Fruit fly (Drosophila melanogaster) whole organism, prepupa: ENCODE measurements around the gene CCAP-R.

Experiments
- Blimp-1 ChIP-seq: fragments of 200-800 bp; sonication (Bioruptor generic); optimal IDR thresholded peaks from 3 replicates; lab custom pipeline; 2017; ENCODE audit warnings: missing biosample characterization, missing genetic modification characterization, mild to moderate bottlenecking, moderate library complexity, missing genetic modification reagents
- CG10631 ChIP-seq: fragments of 200-800 bp; sonication (Bioruptor generic); optimal IDR thresholded peaks from 2 replicates; lab custom pipeline; 2016; ENCODE audit warnings: missing biosample characterization, missing genetic modification characterization
- CG10669 ChIP-seq: fragments of 200-800 bp; sonication (Bioruptor generic); optimal IDR thresholded peaks from 3 replicates; lab custom pipeline; 2018; ENCODE audit warnings: missing biosample characterization, mild to moderate bottlenecking, missing genetic modification characterization, moderate library complexity
- CG11294 ChIP-seq: fragments of 200-800 bp; sonication (Bioruptor generic); IDR thresholded peaks from 2 replicates; pipeline ENCODE4 v1.3.6; 2022; ENCODE audit warnings: missing biosample characterization, missing genetic modification characterization
- CG11762 ChIP-seq: fragments of 200-800 bp; sonication (Bioruptor generic); optimal IDR thresholded peaks from 3 replicates; lab custom pipeline; 2016; ENCODE audit warnings: missing biosample characterization, missing genetic modification characterization; ENCODE audit not compliant: insufficient read depth
- CG15336 ChIP-seq: fragments of 200-800 bp; sonication (Bioruptor generic); IDR thresholded peaks from 2 replicates; pipeline ENCODE4 v1.3.6; 2022; ENCODE audit warnings: missing biosample characterization, missing genetic modification characterization
- CG1621 ChIP-seq: fragments of 200-800 bp; sonication (Bioruptor generic); optimal IDR thresholded peaks from 3 replicates; lab custom pipeline; 2018; ENCODE audit warnings: missing biosample characterization, mild to moderate bottlenecking, missing genetic modification characterization
- CG16779 ChIP-seq: fragments of 200-800 bp; sonication (Bioruptor generic); optimal IDR thresholded peaks from 3 replicates; lab custom pipeline; 2017; ENCODE audit warnings: missing biosample characterization, mild to moderate bottlenecking, missing genetic modification characterization
- CG3032 ChIP-seq: fragments of 200-800 bp; optimal IDR thresholded peaks from 2 replicates; lab custom pipeline; 2019; ENCODE audit warnings: missing biosample characterization, mild to moderate bottlenecking, missing genetic modification characterization, moderate library complexity
- CG31627 ChIP-seq: fragments of 200-800 bp; sonication (Bioruptor generic); optimal IDR thresholded peaks from 3 replicates; lab custom pipeline; 2016; ENCODE audit warnings: missing biosample characterization, missing genetic modification characterization
- CG3919 ChIP-seq: fragments of 200-800 bp; sonication (Bioruptor generic); optimal IDR thresholded peaks from 3 replicates; lab custom pipeline; 2016; ENCODE audit warnings: missing biosample characterization, missing genetic modification characterization
- CG4318 ChIP-seq: fragments of 200-800 bp; sonication (Bioruptor generic); optimal IDR thresholded peaks from 3 replicates; lab custom pipeline; 2017; ENCODE audit warnings: missing biosample characterization, mild to moderate bottlenecking, missing genetic modification characterization
- CG6163 ChIP-seq: fragments of 200-800 bp; sonication (Bioruptor generic); IDR thresholded peaks from 3 replicates; pipeline ENCODE4 v1.3.6; 2022; ENCODE audit warnings: missing biosample characterization, missing genetic modification characterization
- CG6792 ChIP-seq: fragments of 200-800 bp; sonication (Bioruptor generic); optimal IDR thresholded peaks from 3 replicates; lab custom pipeline; 2016; ENCODE audit warnings: missing biosample characterization, missing genetic modification characterization
- CG7368 ChIP-seq: fragments of 200-800 bp; sonication (Bioruptor generic); optimal IDR thresholded peaks from 3 replicates; lab custom pipeline; 2016; ENCODE audit warnings: missing biosample characterization, missing genetic modification characterization
- CG8319 ChIP-seq: fragments of 200-800 bp; sonication (Bioruptor generic); optimal IDR thresholded peaks from 3 replicates; lab custom pipeline; 2016; ENCODE audit warnings: missing biosample characterization, missing genetic modification characterization
- CG8632 ChIP-seq: fragments of 200-800 bp; sonication (Bioruptor generic); optimal IDR thresholded peaks from 3 replicates; lab custom pipeline; 2016; ENCODE audit warnings: missing biosample characterization, missing genetic modification characterization
- CG9139 ChIP-seq: fragments of 200-800 bp; sonication (Bioruptor generic); optimal IDR thresholded peaks from 3 replicates; lab custom pipeline; 2017; ENCODE audit warnings: missing biosample characterization, mild to moderate bottlenecking, missing genetic modification characterization
- Eip75B ChIP-seq: fragments of 200-800 bp; sonication (Bioruptor generic); optimal IDR thresholded peaks from 3 replicates; lab custom pipeline; 2016; ENCODE audit warnings: missing biosample characterization, missing genetic modification characterization
- Eip78C ChIP-seq: fragments of 200-800 bp; sonication (Bioruptor generic); peaks from one replicate; lab custom pipeline; 2016; ENCODE audit warnings: missing biosample characterization, missing genetic modification characterization
- Eip93F ChIP-seq: fragments of 200-800 bp; sonication (Bioruptor generic); optimal IDR thresholded peaks from 2 replicates; lab custom pipeline; 2016; ENCODE audit warnings: missing biosample characterization, mild to moderate bottlenecking, missing genetic modification characterization
- Ets96B ChIP-seq: fragments of 200-800 bp; optimal IDR thresholded peaks from 2 replicates; lab custom pipeline; 2019; ENCODE audit warnings: missing biosample characterization, mild to moderate bottlenecking, missing genetic modification characterization, moderate library complexity
- Gug ChIP-seq: fragments of 200-800 bp; sonication (Bioruptor generic); IDR thresholded peaks from 2 replicates; pipeline ENCODE4 v1.3.6; 2022; ENCODE audit warnings: missing biosample characterization, missing genetic modification characterization
- Hr39 ChIP-seq: fragments of 200-800 bp; sonication (Bioruptor generic); optimal IDR thresholded peaks from 2 replicates; lab custom pipeline; 2016; ENCODE audit warnings: missing biosample characterization, missing genetic modification characterization
- Hr4 ChIP-seq: fragments of 200-800 bp; sonication (Bioruptor generic); optimal IDR thresholded peaks from 3 replicates; lab custom pipeline; 2016; ENCODE audit warnings: missing biosample characterization, missing genetic modification characterization
- Lpt ChIP-seq: fragments of 200-800 bp; sonication (Bioruptor generic); optimal IDR thresholded peaks from 3 replicates; lab custom pipeline; 2016; ENCODE audit warnings: missing biosample characterization, missing genetic modification characterization
- Smox ChIP-seq: fragments of 200-800 bp; sonication (Bioruptor generic); optimal IDR thresholded peaks from 3 replicates; lab custom pipeline; 2016; ENCODE audit warnings: missing biosample characterization, missing genetic modification characterization
- Sox102F ChIP-seq: fragments of 200-800 bp; sonication (Bioruptor generic); optimal IDR thresholded peaks from 2 replicates; lab custom pipeline; 2016; ENCODE audit warnings: missing biosample characterization, mild to moderate bottlenecking, missing genetic modification characterization
- Sox14 ChIP-seq: fragments of 200-800 bp; sonication (Bioruptor generic); optimal IDR thresholded peaks from 3 replicates; lab custom pipeline; 2016; ENCODE audit warnings: missing biosample characterization, missing genetic modification characterization
- achi ChIP-seq: fragments of 200-800 bp; sonication (Bioruptor generic); optimal IDR thresholded peaks from 3 replicates; lab custom pipeline; 2016; ENCODE audit warnings: missing biosample characterization, missing genetic modification characterization
- acj6 ChIP-seq: fragments of 200-800 bp; sonication (Bioruptor generic); optimal IDR thresholded peaks from 3 replicates; lab custom pipeline; 2016; ENCODE audit warnings: missing biosample characterization, missing genetic modification characterization
- cyc ChIP-seq: fragments of 200-800 bp; sonication (Bioruptor generic); optimal IDR thresholded peaks from 3 replicates; lab custom pipeline; 2016; ENCODE audit warnings: missing biosample characterization, missing genetic modification characterization
- dac ChIP-seq: fragments of 200-800 bp; sonication (Bioruptor generic); optimal IDR thresholded peaks from 2 replicates; lab custom pipeline; 2017; ENCODE audit warnings: missing biosample characterization, mild to moderate bottlenecking, missing genetic modification characterization
- dsx ChIP-seq: fragments of 200-800 bp; optimal IDR thresholded peaks from 3 replicates; lab custom pipeline; 2019; ENCODE audit warnings: missing biosample characterization, mild to moderate bottlenecking, missing genetic modification characterization, moderate library complexity; ENCODE audit not compliant: poor library complexity, severe bottlenecking
- eg ChIP-seq: fragments of 200-800 bp; sonication (Bioruptor generic); IDR thresholded peaks from 3 replicates; pipeline ENCODE4 v1.3.6; 2022; ENCODE audit warnings: missing biosample characterization, missing genetic modification characterization
- esn ChIP-seq: fragments of 200-800 bp; sonication (Bioruptor generic); optimal IDR thresholded peaks from 2 replicates; lab custom pipeline; 2016; ENCODE audit warnings: missing biosample characterization, mild to moderate bottlenecking, missing genetic modification characterization, moderate library complexity
- fkh ChIP-seq: fragments of 200-800 bp; sonication (Bioruptor generic); optimal IDR thresholded peaks from 3 replicates; lab custom pipeline; 2017; ENCODE audit warnings: missing biosample characterization, mild to moderate bottlenecking, missing genetic modification characterization, moderate library complexity
- lz ChIP-seq: fragments of 200-800 bp; sonication (Bioruptor generic); optimal IDR thresholded peaks from 3 replicates; lab custom pipeline; 2016; ENCODE audit warnings: missing biosample characterization, missing genetic modification characterization
- net ChIP-seq: fragments of 200-800 bp; sonication (Bioruptor generic); optimal IDR thresholded peaks from 3 replicates; lab custom pipeline; 2016; ENCODE audit warnings: missing biosample characterization, missing genetic modification characterization
- pdm3 ChIP-seq: fragments of 200-800 bp; sonication (Bioruptor generic); optimal IDR thresholded peaks from 3 replicates; lab custom pipeline; 2016; ENCODE audit warnings: missing biosample characterization, missing genetic modification characterization
- salr ChIP-seq, 2 experiments: fragments of 200-800 bp; sonication (Bioruptor generic); optimal IDR thresholded peaks; 3 replicates each; lab custom pipeline; 2016 to 2018; ENCODE audit warnings: missing biosample characterization in 2 of 2, missing genetic modification characterization in 2 of 2, mild to moderate bottlenecking in 1 of 2
- spab ChIP-seq: fragments of 200-800 bp; sonication (Bioruptor generic); optimal IDR thresholded peaks from 2 replicates; lab custom pipeline; 2017; ENCODE audit warnings: missing biosample characterization, mild to moderate bottlenecking, missing genetic modification characterization, missing genetic modification reagents
- ss ChIP-seq, 2 experiments: fragments of 200-800 bp; sonication (Bioruptor generic); optimal IDR thresholded peaks; 2 replicates in 1 of 2; 3 replicates in 1 of 2; lab custom pipeline; 2017 to 2018; ENCODE audit warnings: mild to moderate bottlenecking in 2 of 2, missing biosample characterization in 2 of 2, missing genetic modification characterization in 2 of 2, moderate library complexity in 1 of 2
- topi ChIP-seq: fragments of 200-800 bp; sonication (Bioruptor generic); optimal IDR thresholded peaks from 3 replicates; lab custom pipeline; 2016; ENCODE audit warnings: missing biosample characterization, missing genetic modification characterization
- vri ChIP-seq: fragments of 200-800 bp; sonication (Bioruptor generic); optimal IDR thresholded peaks from 3 replicates; lab custom pipeline; 2016; ENCODE audit warnings: missing biosample characterization, mild to moderate bottlenecking, missing genetic modification characterization

The CCAP-R gene

dm6 chr3R:25956092-25956491 is at the start of gene CCAP-R:
CCAP-R (minus strand) TSS chr3R:25956270.
- TF ChIP-seq eg (GFP tag; lab: Robert Waterston, UW) (peak; percentile 30; the same call in 1 of the 3 replicates), net (GFP tag; lab: Kevin White, UChicago) (no peak), Ets96B (no peak), Blimp-1 (GFP tag; lab: Kevin White, UChicago) (no peak), CG3032 (tag; lab: Kevin White, UChicago) (no peak), CG3919 (GFP tag; lab: Kevin White, UChicago) (peak; percentile 70), topi (GFP tag; lab: Kevin White, UChicago) (no peak), fkh (no peak), CG16779 (no peak)

- TF ChIP-seq ss (GFP tag; optimal IDR thresholded peaks at IDR 0.05; lab: Kevin White, UChicago) (no peak), cyc (GFP tag; lab: Kevin White, UChicago) (no peak), CG15336 (no peak), CG3919 (GFP tag; lab: Kevin White, UChicago) (no peak), Sox102F (GFP tag; lab: Kevin White, UChicago) (no peak), CG8319 (GFP tag; lab: Kevin White, UChicago) (no peak), CG31627 (GFP tag; lab: Kevin White, UChicago) (no peak), CG6163 (GFP tag; lab: Robert Waterston, UW) (no peak), CG6792 (no peak), Hr4 (GFP tag; lab: Kevin White, UChicago) (no peak), Smox (GFP tag; lab: Kevin White, UChicago) (no peak), Eip78C (GFP tag; lab: Kevin White, UChicago) (no peak)
- TF ChIP-seq, all 60 proteins: peak for 0
These were observed 49.5 kb upstream of the CCAP-R start for dm6 chr3R:26005619-26005977.

dm6 chr3R:26004377-26005000 is 48.4 kb upstream of the CCAP-R start:
- TF ChIP-seq CG4318 (no peak), eg (GFP tag; lab: Robert Waterston, UW) (no peak), Sox14 (GFP tag; lab: Kevin White, UChicago) (no peak), CG15336 (no peak), Lpt (GFP tag; lab: Kevin White, UChicago) (no peak), CG6163 (GFP tag; lab: Robert Waterston, UW) (peak; percentile 62; the same call in 1 of the 3 replicates), Ets96B (peak; percentile 49), net (GFP tag; lab: Kevin White, UChicago) (no peak), Eip78C (GFP tag; lab: Kevin White, UChicago) (peak; percentile 58), CG8632 (GFP tag; lab: Kevin White, UChicago) (no peak), achi (GFP tag; lab: Kevin White, UChicago) (no peak), dac (GFP tag; lab: Kevin White, UChicago) (no peak), CG1621 (tag; lab: Kevin White, UChicago) (peak; percentile 50), Gug (GFP tag; lab: Robert Waterston, UW) (no peak), CG3032 (tag; lab: Kevin White, UChicago) (peak; percentile 9), lz (no peak), Hr4 (GFP tag; lab: Kevin White, UChicago) (no peak), CG9139 (GFP tag; lab: Kevin White, UChicago) (peak; percentile 80), esn (GFP tag; lab: Kevin White, UChicago) (no peak), CG10631 (GFP tag; lab: Kevin White, UChicago) (no peak), CG11762 (GFP tag; lab: Kevin White, UChicago) (no peak), salr (GFP tag; optimal IDR thresholded peaks at IDR 0.05; lab: Kevin White, UChicago) (peak in 1 of 2 experiments; percentile 14), acj6 (GFP tag; lab: Kevin White, UChicago) (no peak), Eip93F (GFP tag; lab: Kevin White, UChicago) (no peak), fkh (no peak), CG16779 (no peak), pdm3 (no peak), CG31627 (GFP tag; lab: Kevin White, UChicago) (no peak), CG7368 (GFP tag; lab: Kevin White, UChicago) (no peak), CG10669 (peak; percentile 70), vri (GFP tag; lab: Kevin White, UChicago) (no peak), ss (GFP tag; optimal IDR thresholded peaks at IDR 0.05; lab: Kevin White, UChicago) (peak; percentile 73 to 86), Hr39 (GFP tag; lab: Kevin White, UChicago) (no peak), spab (GFP tag; lab: Kevin White, UChicago) (peak; percentile 72), dsx (no peak), CG11294 (no peak), Eip75B (GFP tag; lab: Kevin White, UChicago) (peak; percentile 25)
